Worm (Caenorhabditis elegans) whole organism, L4 larva: ENCODE results near the gene unc-36.

Experiments used
- D1046.2 ChIP-seq: fragments of 200-800 bp; sonication (Bioruptor generic); IDR thresholded peaks from 2 replicates; pipeline ENCODE4 v1.3.6; 2022; ENCODE audit warnings: missing genetic modification characterization, missing compliant biosample characterization
- F37D6.2 ChIP-seq: sonication (generic microtip); optimal IDR thresholded peaks from 2 replicates; lab custom pipeline; 2016; ENCODE audit warnings: mild to moderate bottlenecking, missing genetic modification characterization, missing compliant biosample characterization
- F49E8.2 ChIP-seq: sonication (generic microtip); optimal IDR thresholded peaks from 2 replicates; lab custom pipeline; 2016; ENCODE audit warnings: missing compliant biosample characterization, mild to moderate bottlenecking, missing genetic modification characterization, borderline replicate concordance
- R02D3.7 ChIP-seq: fragments of 150-350 bp; sonication (generic microtip); optimal IDR thresholded peaks from 3 replicates; lab custom pipeline; 2014; ENCODE audit warnings: missing biosample characterization, missing genetic modification characterization
- Y48G9A.11 ChIP-seq: fragments of 200-800 bp; sonication (Bioruptor generic); IDR thresholded peaks from 2 replicates; pipeline ENCODE4 v1.3.6; 2022; ENCODE audit warnings: missing genetic modification reagents, missing genetic modification characterization, missing compliant biosample characterization
- Y75B8A.6 ChIP-seq: fragments of 200-800 bp; sonication (Bioruptor generic); IDR thresholded peaks from 2 replicates; pipeline ENCODE4 v1.3.6; 2022; ENCODE audit warnings: missing genetic modification reagents, missing genetic modification characterization, missing compliant biosample characterization
- ZK546.5 ChIP-seq, 2 experiments: sonication (generic microtip); optimal IDR thresholded peaks; 2 replicates each; lab custom pipeline; 2017; ENCODE audit warnings: missing biosample characterization in 2 of 2, missing genetic modification characterization in 2 of 2
- aha-1 ChIP-seq: fragments of 150-350 bp; peaks from one replicate; lab custom pipeline; 2014; ENCODE audit warnings: missing biosample characterization, missing genetic modification characterization
- arid-1 ChIP-seq: fragments of 200-800 bp; sonication (Bioruptor generic); conservative IDR thresholded peaks from 2 replicates; pipeline ENCODE4 v1.3.6; 2022; ENCODE audit warnings: missing genetic modification reagents, missing genetic modification characterization, missing compliant biosample characterization
- ceh-20 ChIP-seq: fragments of 200-800 bp; sonication (Bioruptor generic); IDR thresholded peaks from 2 replicates; pipeline ENCODE4 v1.3.6; 2022; ENCODE audit warnings: missing genetic modification reagents, missing genetic modification characterization, missing compliant biosample characterization
- ceh-32 ChIP-seq: sonication (generic microtip); optimal IDR thresholded peaks from 2 replicates; lab custom pipeline; 2016; ENCODE audit warnings: mild to moderate bottlenecking, missing genetic modification characterization, missing compliant biosample characterization; ENCODE audit not compliant: poor library complexity
- ceh-44 ChIP-seq: fragments of 200-800 bp; sonication (Bioruptor generic); IDR thresholded peaks from 2 replicates; pipeline ENCODE4 v1.3.6; 2022; ENCODE audit warnings: missing genetic modification reagents, missing genetic modification characterization, missing compliant biosample characterization
- cey-2 ChIP-seq: sonication (generic microtip); optimal IDR thresholded peaks from 3 replicates; lab custom pipeline; 2017; ENCODE audit warnings: missing genetic modification characterization, mild to moderate bottlenecking, missing compliant biosample characterization, antibody characterized with exemption, borderline replicate concordance; ENCODE audit not compliant: insufficient read depth
- ctbp-1 ChIP-seq: fragments of 200-800 bp; sonication (Bioruptor generic); IDR thresholded peaks from 2 replicates; pipeline ENCODE4 v1.3.6; 2022; ENCODE audit warnings: missing genetic modification reagents, missing genetic modification characterization, missing compliant biosample characterization
- daf-12 ChIP-seq: fragments of 150-350 bp; optimal IDR thresholded peaks from 2 replicates; lab custom pipeline; 2014; ENCODE audit warnings: missing biosample characterization, missing genetic modification reagents, missing genetic modification characterization
- daf-16 ChIP-seq, 3 experiments: sonication (generic microtip); optimal IDR thresholded peaks; 2 replicates each; lab custom pipeline; 2016 to 2017; ENCODE audit warnings: missing genetic modification characterization in 3 of 3, missing genetic modification reagents in 3 of 3, mild to moderate bottlenecking in 2 of 3, missing compliant biosample characterization in 2 of 3, missing biosample characterization in 1 of 3, moderate library complexity in 1 of 3
- dve-1 ChIP-seq: sonication (generic microtip); optimal IDR thresholded peaks from 2 replicates; lab custom pipeline; 2017; ENCODE audit warnings: antibody characterized with exemption, mild to moderate bottlenecking, missing genetic modification characterization, missing compliant biosample characterization; ENCODE audit not compliant: insufficient read depth
- egl-43 ChIP-seq: fragments of 200-800 bp; sonication (Bioruptor generic); IDR thresholded peaks from 2 replicates; pipeline ENCODE4 v1.3.6; 2022; ENCODE audit warnings: missing genetic modification reagents, missing genetic modification characterization, missing compliant biosample characterization
- fkh-10 ChIP-seq: fragments of 150-350 bp; optimal IDR thresholded peaks from 2 replicates; lab custom pipeline; 2014; ENCODE audit warnings: missing biosample characterization, missing genetic modification reagents, missing genetic modification characterization
- hif-1 ChIP-seq, 2 experiments: sonication (generic microtip); optimal IDR thresholded peaks; 2 replicates each; lab custom pipeline; 2016 to 2017; ENCODE audit warnings: missing compliant biosample characterization in 2 of 2, missing genetic modification characterization in 2 of 2, missing genetic modification reagents in 2 of 2, missing genotype in 2 of 2, mild to moderate bottlenecking in 1 of 2
- hlh-11 ChIP-seq: fragments of 200-800 bp; sonication (Bioruptor generic); optimal IDR thresholded peaks from 2 replicates; lab custom pipeline; 2018; ENCODE audit warnings: mild to moderate bottlenecking, missing genetic modification characterization, missing compliant biosample characterization
- hlh-30 ChIP-seq: sonication (generic microtip); optimal IDR thresholded peaks from 2 replicates; lab custom pipeline; 2017; ENCODE audit warnings: antibody characterized with exemption, mild to moderate bottlenecking, missing genetic modification characterization, missing compliant biosample characterization; ENCODE audit not compliant: insufficient read depth
- lin-29 ChIP-seq: fragments of 200-800 bp; sonication (Bioruptor generic); IDR thresholded peaks from 2 replicates; pipeline ENCODE4 v1.3.6; 2022; ENCODE audit warnings: missing genetic modification reagents, missing genetic modification characterization, missing compliant biosample characterization
- lin-39 ChIP-seq: fragments of 150-350 bp; optimal IDR thresholded peaks from 2 replicates; lab custom pipeline; 2014; ENCODE audit warnings: missing biosample characterization, missing genetic modification reagents, missing genetic modification characterization
- lsy-2 ChIP-seq, 2 experiments: fragments of 150-350 bp in 1 of 2; sonication (generic microtip) in 1 of 2; optimal IDR thresholded peaks; 2 replicates each; lab custom pipeline; 2014 to 2017; ENCODE audit warnings: missing biosample characterization in 2 of 2, missing genetic modification characterization in 2 of 2
- mdt-29 ChIP-seq: fragments of 200-800 bp; sonication (Bioruptor generic); IDR thresholded peaks from 2 replicates; pipeline ENCODE4 v1.3.6; 2022; ENCODE audit warnings: missing genetic modification reagents, missing genetic modification characterization, missing compliant biosample characterization
- mep-1 ChIP-seq: fragments of 150-350 bp; sonication (generic microtip); optimal IDR thresholded peaks from 3 replicates; lab custom pipeline; 2014; ENCODE audit warnings: missing biosample characterization, missing genetic modification characterization
- mxl-2 ChIP-seq: fragments of 200-800 bp; sonication (Bioruptor generic); conservative IDR thresholded peaks from 2 replicates; pipeline ENCODE4 v1.3.6; 2022; ENCODE audit warnings: missing genetic modification reagents, missing genetic modification characterization, missing compliant biosample characterization
- nhr-10 ChIP-seq: fragments of 150-350 bp; optimal IDR thresholded peaks from 2 replicates; lab custom pipeline; 2014; ENCODE audit warnings: missing biosample characterization, missing genetic modification characterization
- nhr-102 ChIP-seq: sonication (generic microtip); optimal IDR thresholded peaks from 2 replicates; lab custom pipeline; 2016; ENCODE audit warnings: mild to moderate bottlenecking, missing genetic modification characterization, moderate library complexity, missing compliant biosample characterization
- nhr-11 ChIP-seq: fragments of 150-350 bp; optimal IDR thresholded peaks from 2 replicates; lab custom pipeline; 2014; ENCODE audit warnings: missing biosample characterization, missing genetic modification characterization
- nhr-111 ChIP-seq: fragments of 200-800 bp; sonication (Bioruptor generic); optimal IDR thresholded peaks from 2 replicates; lab custom pipeline; 2018; ENCODE audit warnings: mild to moderate bottlenecking, missing genetic modification characterization, missing compliant biosample characterization
- nhr-42 ChIP-seq: fragments of 200-800 bp; sonication (Bioruptor generic); IDR thresholded peaks from 2 replicates; pipeline ENCODE4 v1.3.6; 2022; ENCODE audit warnings: missing genetic modification characterization, missing compliant biosample characterization
- nhr-6 ChIP-seq: fragments of 150-350 bp; optimal IDR thresholded peaks from 2 replicates; lab custom pipeline; 2014; ENCODE audit warnings: missing biosample characterization, missing genetic modification characterization
- nhr-76 ChIP-seq: fragments of 150-350 bp; optimal IDR thresholded peaks from 2 replicates; lab custom pipeline; 2014; ENCODE audit warnings: missing biosample characterization, missing genetic modification characterization
- nhr-77 ChIP-seq: fragments of 150-350 bp; optimal IDR thresholded peaks from 2 replicates; lab custom pipeline; 2014; ENCODE audit warnings: missing biosample characterization, missing genetic modification characterization
- pha-4 ChIP-seq, 2 experiments: fragments of 150-350 bp in 1 of 2; fragments of 200-800 bp in 1 of 2; sonication (Bioruptor generic) in 1 of 2; IDR thresholded peaks in 1 of 2; optimal IDR thresholded peaks in 1 of 2; 2 replicates each; pipeline versions ENCODE4 v1.3.6 to Lab custom; 2014 to 2022; ENCODE audit warnings: missing genetic modification characterization in 2 of 2, missing genetic modification reagents in 2 of 2, missing biosample characterization in 1 of 2, missing compliant biosample characterization in 1 of 2
- rbr-2 ChIP-seq: sonication (generic microtip); optimal IDR thresholded peaks from 2 replicates; lab custom pipeline; 2016; ENCODE audit warnings: missing genotype, missing genetic modification characterization, missing compliant biosample characterization
- sdz-12 ChIP-seq: fragments of 200-800 bp; sonication (Bioruptor generic); optimal IDR thresholded peaks from 2 replicates; lab custom pipeline; 2018; ENCODE audit warnings: mild to moderate bottlenecking, missing genetic modification characterization, missing compliant biosample characterization
- skn-1 ChIP-seq: fragments of 150-350 bp; optimal IDR thresholded peaks from 2 replicates; lab custom pipeline; 2014; ENCODE audit warnings: missing biosample characterization, missing genetic modification characterization
- snpc-1.2 ChIP-seq: fragments of 200-800 bp; sonication (Bioruptor generic); IDR thresholded peaks from 2 replicates; pipeline ENCODE4 v1.3.6; 2022; ENCODE audit warnings: missing genetic modification reagents, missing genetic modification characterization, missing compliant biosample characterization
- snpc-4 ChIP-seq: fragments of 150-350 bp; optimal IDR thresholded peaks from 2 replicates; lab custom pipeline; 2014; ENCODE audit warnings: missing biosample characterization, missing genetic modification characterization
- unc-130 ChIP-seq: sonication (generic microtip); optimal IDR thresholded peaks from 2 replicates; lab custom pipeline; 2016; ENCODE audit warnings: missing genetic modification reagents, missing genetic modification characterization, missing compliant biosample characterization
- unc-62 ChIP-seq, 3 experiments: fragments of 150-350 bp in 1 of 3; sonication (generic microtip); optimal IDR thresholded peaks in 2 of 3; peaks in 1 of 3; 1 replicate in 1 of 3; 2 replicates in 2 of 3; lab custom pipeline; 2014 to 2017; ENCODE audit warnings: missing biosample characterization in 3 of 3, missing genetic modification characterization in 3 of 3, missing genetic modification reagents in 3 of 3, missing genotype in 1 of 3
- zfp-2 ChIP-seq: sonication (generic microtip); optimal IDR thresholded peaks from 2 replicates; lab custom pipeline; 2016; ENCODE audit warnings: mild to moderate bottlenecking, missing genetic modification characterization, missing compliant biosample characterization
- zip-2 ChIP-seq: fragments of 150-350 bp; optimal IDR thresholded peaks from 2 replicates; lab custom pipeline; 2014; ENCODE audit warnings: missing biosample characterization, missing genetic modification characterization
- ztf-11 ChIP-seq: fragments of 150-350 bp; optimal IDR thresholded peaks from 2 replicates; lab custom pipeline; 2014; ENCODE audit warnings: missing biosample characterization, missing genetic modification characterization

unc-36 gene

ce11 chrIII:8232634-8233033 is 31.6 kb upstream of the unc-36 start, which contains the start of gene henn-1:
TSS of gene henn-1 (plus strand) at chrIII:8232651.
- TF ChIP-seq rbr-2 (tag; lab: Kevin White, UChicago): no peak
- TF ChIP-seq ztf-11: no peak
- TF ChIP-seq ceh-32 (tag; lab: Kevin White, UChicago): no peak
- TF ChIP-seq ctbp-1 (GFP tag; lab: Robert Waterston, UW): 0 out of 2 replicates have a peak, but pooled peaks have one; percentile 8
- TF ChIP-seq nhr-10 (tag; lab: Kevin White, UChicago): no peak
- TF ChIP-seq hlh-11 (tag; lab: Kevin White, UChicago): peak; percentile 3
- TF ChIP-seq ceh-20 (GFP tag; lab: Robert Waterston, UW): no peak
- TF ChIP-seq ZK546.5 (tag; optimal IDR thresholded peaks at IDR 0.05; lab: Kevin White, UChicago): no peak
- TF ChIP-seq hif-1 (tag; optimal IDR thresholded peaks at IDR 0.05; lab: Kevin White, UChicago): no peak
- TF ChIP-seq unc-62 (GFP tag; optimal IDR thresholded peaks at IDR 0.05 in 1 of 2; lab: Kevin White, UChicago): peak in 1 of 2 experiments; percentile 56
- TF ChIP-seq unc-62 (tag; optimal IDR thresholded peaks at IDR 0.05; lab: Kevin White, UChicago): no peak
- peak; percentile 16 for TF ChIP-seq dve-1 (tag; lab: Kevin White, UChicago)
- TF ChIP-seq snpc-1.2 (GFP tag; lab: Robert Waterston, UW): no peak
- no peak for TF ChIP-seq nhr-111 (GFP tag; lab: Kevin White, UChicago)
- no peak for TF ChIP-seq F37D6.2 (tag; lab: Kevin White, UChicago)
- no peak for TF ChIP-seq nhr-76
- TF ChIP-seq zfp-2 (tag; lab: Kevin White, UChicago): no peak
- TF ChIP-seq daf-12 (tag; lab: Kevin White, UChicago): no peak
- peak; percentile 27 for TF ChIP-seq sdz-12 (GFP tag; lab: Kevin White, UChicago)
- no peak for TF ChIP-seq daf-16 (GFP tag; optimal IDR thresholded peaks at IDR 0.05; lab: Kevin White, UChicago)
- no peak for TF ChIP-seq daf-16 (tag; optimal IDR thresholded peaks at IDR 0.05; lab: Kevin White, UChicago)
- TF ChIP-seq F49E8.2 (tag; lab: Kevin White, UChicago): no peak
- no peak for TF ChIP-seq Y48G9A.11 (GFP tag; lab: Robert Waterston, UW)
- TF ChIP-seq mep-1 (tag; lab: Kevin White, UChicago): peak; percentile 10
- TF ChIP-seq skn-1 (tag; lab: Kevin White, UChicago): no peak
- TF ChIP-seq lin-39 (tag; lab: Kevin White, UChicago): peak; percentile 48
- TF ChIP-seq arid-1 (GFP tag; lab: Robert Waterston, UW): 0 out of 2 replicates have a peak, but pooled peaks have one; percentile 21
- TF ChIP-seq unc-130 (GFP tag; lab: Kevin White, UChicago): no peak
- TF ChIP-seq D1046.2 (GFP tag; lab: Robert Waterston, UW): no peak
- TF ChIP-seq ceh-44 (GFP tag; lab: Robert Waterston, UW): no peak
- TF ChIP-seq, all 104 proteins: peak for 8

DNA sequence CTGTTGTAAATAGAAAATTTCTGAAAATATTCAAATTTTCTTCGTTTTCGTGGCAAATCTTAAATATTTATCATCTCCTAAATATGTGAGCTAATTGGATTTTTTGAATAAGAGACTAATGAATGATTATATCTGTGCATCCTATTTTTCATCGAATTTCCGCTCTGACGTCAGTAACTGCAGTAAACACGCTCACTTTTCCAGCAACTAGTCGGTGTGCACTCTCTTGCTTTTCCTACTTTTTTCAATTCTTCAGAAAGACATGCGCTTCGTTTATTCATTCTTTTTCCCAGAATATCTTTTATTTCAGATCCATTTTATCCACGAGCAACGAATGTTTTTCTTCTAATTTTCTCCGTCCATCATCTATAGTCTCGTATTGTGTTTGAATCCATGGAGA is 28.5 kb upstream of the unc-36 start:
- TF ChIP-seq nhr-111 (GFP tag; lab: Kevin White, UChicago): no peak
- TF ChIP-seq aha-1 (tag; lab: Kevin White, UChicago): no peak
- no peak for TF ChIP-seq egl-43 (GFP tag; lab: Robert Waterston, UW)
- no peak for TF ChIP-seq lin-39 (tag; lab: Kevin White, UChicago)
- no peak for TF ChIP-seq cey-2 (tag; lab: Kevin White, UChicago)
- TF ChIP-seq rbr-2 (tag; lab: Kevin White, UChicago): no peak
- no peak for TF ChIP-seq ceh-32 (tag; lab: Kevin White, UChicago)
- TF ChIP-seq unc-130 (GFP tag; lab: Kevin White, UChicago): no peak
- peak; percentile 27 for TF ChIP-seq nhr-11
- no peak for TF ChIP-seq pha-4 (GFP tag; IDR thresholded peaks at IDR 0.05; lab: Robert Waterston, UW)
- no peak for TF ChIP-seq pha-4 (tag; optimal IDR thresholded peaks at IDR 0.05; lab: Kevin White, UChicago)
- TF ChIP-seq snpc-4 (tag; lab: Kevin White, UChicago): no peak
- TF ChIP-seq lsy-2 (tag; optimal IDR thresholded peaks at IDR 0.05; lab: Kevin White, UChicago): peak in 1 of 2 experiments; percentile 15
- no peak for TF ChIP-seq nhr-42 (GFP tag; lab: Robert Waterston, UW)
- TF ChIP-seq R02D3.7 (tag; lab: Kevin White, UChicago): no peak
- TF ChIP-seq daf-16 (GFP tag; optimal IDR thresholded peaks at IDR 0.05; lab: Kevin White, UChicago): no peak
- no peak for TF ChIP-seq daf-16 (tag; optimal IDR thresholded peaks at IDR 0.05; lab: Kevin White, UChicago)
- TF ChIP-seq Y75B8A.6 (GFP tag; lab: Robert Waterston, UW): no peak
- TF ChIP-seq fkh-10 (GFP tag; lab: Kevin White, UChicago): no peak
- TF ChIP-seq mxl-2: no peak
- TF ChIP-seq lin-29 (GFP tag; lab: Robert Waterston, UW): no peak
- no peak for TF ChIP-seq nhr-6 (tag; lab: Kevin White, UChicago)
- TF ChIP-seq nhr-77 (tag; lab: Kevin White, UChicago): no peak
- TF ChIP-seq nhr-102 (tag; lab: Kevin White, UChicago): no peak
- no peak for TF ChIP-seq mdt-29 (GFP tag; lab: Robert Waterston, UW)
- TF ChIP-seq F37D6.2 (tag; lab: Kevin White, UChicago): peak; percentile 11
- TF ChIP-seq hlh-30 (tag; lab: Kevin White, UChicago): no peak
- no peak for TF ChIP-seq zip-2 (tag; lab: Kevin White, UChicago)
